Fruit fly (Drosophila melanogaster) whole organism: ENCODE data around the gene CG31910.

Experiments
- CG8478 ChIP-seq: fragments of >200 bp; optimal IDR thresholded peaks from 2 replicates; lab custom pipeline; 2018; ENCODE audit warnings: inconsistent platforms
- pan ChIP-seq: fragments of >200 bp; optimal IDR thresholded peaks from 2 replicates; lab custom pipeline; 2017
- usp ChIP-seq: fragments of >200 bp; optimal IDR thresholded peaks from 2 replicates; lab custom pipeline; 2017; ENCODE audit warnings: missing biosample characterization, missing genetic modification characterization, mixed read lengths

DNA sequence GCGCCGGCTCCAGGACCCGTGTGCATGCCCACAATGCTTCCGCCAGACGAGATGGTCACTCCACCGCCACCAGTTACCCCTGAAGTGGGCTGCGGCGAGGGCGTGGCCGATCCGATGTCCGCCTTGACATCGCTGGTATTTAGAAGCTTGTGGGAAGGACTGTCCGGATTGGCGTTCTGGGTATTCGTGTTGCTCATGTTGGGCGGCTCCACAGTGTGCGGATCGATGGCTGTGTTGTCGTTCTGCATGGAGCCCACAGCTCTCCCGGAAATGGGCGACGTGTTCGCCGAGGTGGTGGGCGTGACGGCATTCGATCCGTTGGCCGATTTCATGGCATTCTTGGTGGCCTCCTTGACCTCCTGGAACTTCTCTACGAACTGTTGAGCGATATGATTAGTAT is 23.7 kb downstream of the CG31910 start:
- TF ChIP-seq pan (lab: Kevin White, UChicago): no peak
- no peak for TF ChIP-seq CG8478 (lab: Kevin White, UChicago)
- TF ChIP-seq usp (GFP tag; lab: Kevin White, UChicago): no peak
